Worm (Caenorhabditis elegans) whole organism, L1 larva: ENCODE results near the gene clc-23.

Source experiments
- nhr-90 ChIP-seq: sonication (generic microtip); optimal IDR thresholded peaks from 2 replicates; lab custom pipeline; 2016; ENCODE audit warnings: mild to moderate bottlenecking, missing genetic modification characterization, missing compliant biosample characterization; ENCODE audit not compliant: poor library complexity
- pqm-1 ChIP-seq: sonication (generic microtip); optimal IDR thresholded peaks from 3 replicates; lab custom pipeline; 2017; ENCODE audit warnings: missing biosample characterization, missing genetic modification characterization
- sup-37 ChIP-seq: fragments of 200-800 bp; sonication (Bioruptor generic); optimal IDR thresholded peaks from 2 replicates; lab custom pipeline; 2018; ENCODE audit warnings: mild to moderate bottlenecking, missing genetic modification characterization, missing compliant biosample characterization
- zip-4 ChIP-seq: fragments of 200-800 bp; sonication (Bioruptor generic); optimal IDR thresholded peaks from 2 replicates; lab custom pipeline; 2018; ENCODE audit warnings: mild to moderate bottlenecking, missing genetic modification characterization, moderate library complexity, missing compliant biosample characterization

DNA sequence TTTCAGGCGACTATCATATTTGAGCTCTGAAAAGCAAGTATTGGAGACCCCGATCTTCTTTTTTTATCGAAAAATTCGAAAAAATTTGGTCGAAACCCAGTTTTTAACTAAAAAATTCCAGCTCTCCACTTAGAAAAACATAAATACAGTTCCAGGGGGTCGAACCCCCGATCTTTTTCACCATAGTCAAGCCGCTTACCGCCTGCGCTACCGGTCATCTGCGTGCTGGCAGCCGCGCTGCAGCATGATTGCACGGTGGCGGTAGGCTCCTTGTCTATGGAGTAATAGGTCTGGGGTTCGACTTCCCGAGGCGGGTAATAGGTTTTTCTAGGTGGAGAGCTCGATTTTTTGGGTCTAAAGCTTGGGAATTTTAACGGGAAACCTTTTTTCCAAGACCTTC lies 11.0 kb upstream of the clc-23 start, which contains the start of gene clc-24:
- TF ChIP-seq zip-4 (GFP tag; lab: Kevin White, UChicago) (no peak), sup-37 (GFP tag; lab: Kevin White, UChicago) (no peak), pqm-1 (no peak), nhr-90 (tag; lab: Kevin White, UChicago) (no peak)
